Fruit fly (Drosophila melanogaster) Kc167 (cell line): Measurements from ENCODE around the gene ras.

Experiments used
- Sin3A ChIP-seq: fragments of >200 bp; optimal IDR thresholded peaks from 2 replicates; lab custom pipeline; 2018; ENCODE audit warnings: missing external identifiers
- h ChIP-seq: fragments of >200 bp; optimal IDR thresholded peaks from 3 replicates; lab custom pipeline; 2018; ENCODE audit warnings: missing external identifiers
- insv ChIP-seq: fragments of >200 bp; optimal IDR thresholded peaks from 3 replicates; lab custom pipeline; 2018; ENCODE audit warnings: missing external identifiers
- psq ChIP-seq: fragments of >200 bp; optimal IDR thresholded peaks from 2 replicates; lab custom pipeline; 2017; ENCODE audit warnings: missing external identifiers
- ttk ChIP-seq: sonication (Bioruptor generic); optimal IDR thresholded peaks from 2 replicates; lab custom pipeline; 2017; ENCODE audit warnings: missing external identifiers

dm6 chrX:10775690-10776089 lies 31.4 kb downstream of the ras start:
- TF ChIP-seq insv (lab: Kevin White, UChicago) = no peak
- no peak for TF ChIP-seq h (lab: Kevin White, UChicago)
- no peak for TF ChIP-seq ttk (lab: Kevin White, UChicago)
- TF ChIP-seq Sin3A (lab: Kevin White, UChicago) = no peak
- TF ChIP-seq psq = no peak
